Fruit fly (Drosophila melanogaster) S2 (cell line): ENCODE results near the gene CG34057.

ENCODE experiments used
- CG8478 ChIP-seq: fragments of >200 bp; optimal IDR thresholded peaks from 2 replicates; lab custom pipeline; 2018
- CTCF ChIP-seq, 2 experiments: fragments of >200 bp; optimal IDR thresholded peaks; 2 replicates each; lab custom pipeline; 2018

DNA sequence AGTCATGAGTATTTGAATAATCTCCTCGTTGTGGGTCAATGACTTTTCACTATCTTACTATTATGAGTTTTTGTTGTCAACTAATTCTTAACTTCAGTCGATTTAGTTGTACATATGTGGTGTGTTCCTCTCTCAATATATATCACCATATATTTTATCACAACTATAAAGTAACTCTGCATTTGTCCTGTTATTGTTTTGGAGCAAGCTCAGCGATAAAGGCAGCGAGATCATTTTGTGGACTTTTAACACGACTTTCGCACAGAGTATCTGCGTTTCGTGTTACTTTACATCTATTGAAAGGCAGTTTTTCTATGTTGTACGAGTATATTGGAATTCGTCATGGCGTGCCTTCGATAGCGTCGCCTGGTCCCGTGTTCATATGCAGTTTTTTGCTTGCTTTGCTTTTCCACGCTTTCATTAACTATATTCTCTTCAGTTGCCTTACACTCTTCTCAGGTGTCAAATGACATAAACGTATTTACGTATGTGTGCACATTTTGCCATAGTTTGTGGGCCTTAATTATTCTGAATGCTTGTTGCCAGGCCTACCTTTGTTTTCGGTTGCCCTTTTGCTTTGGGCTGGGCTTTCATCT is 21.7 kb upstream of the CG34057 start:
- TF ChIP-seq CG8478 (lab: Kevin White, UChicago) (no peak), CTCF (optimal IDR thresholded peaks at IDR 0.05; lab: Kevin White, UChicago) (no peak)
